Worm (Caenorhabditis elegans) whole organism, L2 larva: ENCODE data around the gene kbp-4.

Source experiments
- C34F6.9 ChIP-seq: fragments of 150-350 bp; optimal IDR thresholded peaks from 2 replicates; lab custom pipeline; 2014; ENCODE audit warnings: missing biosample characterization, missing genetic modification characterization
- F13H6.1 ChIP-seq: sonication (generic microtip); optimal IDR thresholded peaks from 2 replicates; lab custom pipeline; 2016; ENCODE audit warnings: missing genetic modification characterization, missing compliant biosample characterization
- R02D3.7 ChIP-seq: fragments of 150-350 bp; optimal IDR thresholded peaks from 2 replicates; lab custom pipeline; 2014; ENCODE audit warnings: missing biosample characterization, missing genetic modification characterization
- Y55F3AM.14 ChIP-seq: fragments of 200-800 bp; sonication (Bioruptor generic); optimal IDR thresholded peaks from 2 replicates; lab custom pipeline; 2018; ENCODE audit warnings: mild to moderate bottlenecking, missing genetic modification characterization, missing compliant biosample characterization
- ZK546.5 ChIP-seq: sonication (generic microtip); optimal IDR thresholded peaks from 2 replicates; lab custom pipeline; 2017; ENCODE audit warnings: missing biosample characterization, missing genetic modification characterization
- aly-2 ChIP-seq: fragments of 150-350 bp; optimal IDR thresholded peaks from 2 replicates; lab custom pipeline; 2014; ENCODE audit warnings: missing biosample characterization, missing genetic modification characterization
- ama-1 ChIP-seq: fragments of 150-350 bp; optimal IDR thresholded peaks from 2 replicates; lab custom pipeline; 2018; ENCODE audit warnings: inconsistent platforms
- blmp-1 ChIP-seq: sonication (generic microtip); optimal IDR thresholded peaks from 2 replicates; lab custom pipeline; 2017; ENCODE audit warnings: missing genetic modification characterization, mild to moderate bottlenecking, missing compliant biosample characterization, antibody characterized with exemption, moderate library complexity; ENCODE audit not compliant: insufficient read depth
- ceh-16 ChIP-seq: fragments of 150-350 bp; optimal IDR thresholded peaks from 2 replicates; lab custom pipeline; 2014; ENCODE audit warnings: missing biosample characterization, missing genetic modification characterization
- ceh-82 ChIP-seq: fragments of 150-350 bp; optimal IDR thresholded peaks from 2 replicates; lab custom pipeline; 2014; ENCODE audit warnings: missing biosample characterization, missing genetic modification characterization
- crh-2 ChIP-seq: sonication (generic microtip); optimal IDR thresholded peaks from 2 replicates; lab custom pipeline; 2017; ENCODE audit warnings: missing biosample characterization, missing genetic modification characterization
- dmd-4 ChIP-seq: sonication (generic microtip); optimal IDR thresholded peaks from 2 replicates; lab custom pipeline; 2017; ENCODE audit warnings: missing biosample characterization, missing genetic modification characterization
- egl-27 ChIP-seq: sonication (generic microtip); optimal IDR thresholded peaks from 3 replicates; lab custom pipeline; 2017; ENCODE audit warnings: missing biosample characterization, missing genetic modification reagents, missing genetic modification characterization
- elt-1 ChIP-seq: fragments of 150-350 bp; optimal IDR thresholded peaks from 2 replicates; lab custom pipeline; 2014; ENCODE audit warnings: missing biosample characterization, missing genetic modification characterization
- fos-1 ChIP-seq: fragments of 150-350 bp; optimal IDR thresholded peaks from 2 replicates; lab custom pipeline; 2014; ENCODE audit warnings: missing biosample characterization, missing genetic modification characterization
- gmeb-1 ChIP-seq: fragments of 150-350 bp; optimal IDR thresholded peaks from 2 replicates; lab custom pipeline; 2014; ENCODE audit warnings: missing biosample characterization, missing genetic modification characterization
- lin-11 ChIP-seq: fragments of 150-350 bp; sonication (generic microtip); optimal IDR thresholded peaks from 2 replicates; lab custom pipeline; 2014; ENCODE audit warnings: missing biosample characterization, missing genetic modification characterization, inconsistent platforms, mixed read lengths
- lin-13 ChIP-seq: fragments of 150-350 bp; optimal IDR thresholded peaks from 2 replicates; lab custom pipeline; 2014; ENCODE audit warnings: missing biosample characterization, missing genetic modification reagents, missing genetic modification characterization
- lin-39 ChIP-seq: fragments of 150-350 bp; optimal IDR thresholded peaks from 2 replicates; lab custom pipeline; 2014; ENCODE audit warnings: missing biosample characterization, missing genetic modification reagents, missing genetic modification characterization
- lsy-2 ChIP-seq, 2 experiments: fragments of 150-350 bp in 1 of 2; sonication (generic microtip) in 1 of 2; optimal IDR thresholded peaks; 2 replicates each; lab custom pipeline; 2014 to 2017; ENCODE audit warnings: missing biosample characterization in 2 of 2, missing genetic modification characterization in 2 of 2
- mab-5 ChIP-seq: fragments of 150-350 bp; optimal IDR thresholded peaks from 2 replicates; lab custom pipeline; 2014; ENCODE audit warnings: missing biosample characterization, missing genetic modification characterization
- mbf-1 ChIP-seq: sonication (generic microtip); optimal IDR thresholded peaks from 2 replicates; lab custom pipeline; 2017; ENCODE audit warnings: missing biosample characterization, missing genetic modification characterization
- mdl-1 ChIP-seq, 2 experiments: fragments of 150-350 bp in 1 of 2; sonication (generic microtip) in 1 of 2; optimal IDR thresholded peaks; 2 replicates each; lab custom pipeline; 2017; ENCODE audit warnings: missing biosample characterization in 2 of 2, missing genetic modification characterization in 2 of 2
- nhr-10 ChIP-seq: sonication (generic microtip); optimal IDR thresholded peaks from 2 replicates; lab custom pipeline; 2017; ENCODE audit warnings: missing biosample characterization, missing genetic modification characterization
- nhr-11 ChIP-seq: fragments of 150-350 bp; optimal IDR thresholded peaks from 2 replicates; lab custom pipeline; 2014; ENCODE audit warnings: missing biosample characterization, missing genetic modification characterization
- nhr-12 ChIP-seq: fragments of 150-350 bp; optimal IDR thresholded peaks from 2 replicates; lab custom pipeline; 2014; ENCODE audit warnings: missing biosample characterization, missing genetic modification characterization
- nhr-129 ChIP-seq: fragments of 150-350 bp; optimal IDR thresholded peaks from 2 replicates; lab custom pipeline; 2014; ENCODE audit warnings: missing biosample characterization, missing genetic modification characterization
- nhr-21 ChIP-seq: fragments of 150-350 bp; optimal IDR thresholded peaks from 2 replicates; lab custom pipeline; 2014; ENCODE audit warnings: missing biosample characterization, missing genetic modification characterization
- nhr-23 ChIP-seq: fragments of 150-350 bp; optimal IDR thresholded peaks from 2 replicates; lab custom pipeline; 2014; ENCODE audit warnings: missing biosample characterization, missing genetic modification reagents, missing genetic modification characterization
- nhr-237 ChIP-seq: fragments of 150-350 bp; optimal IDR thresholded peaks from 2 replicates; lab custom pipeline; 2014; ENCODE audit warnings: missing biosample characterization, missing genetic modification characterization
- nhr-25 ChIP-seq: fragments of 150-350 bp; sonication (generic microtip); optimal IDR thresholded peaks from 3 replicates; lab custom pipeline; 2014; ENCODE audit warnings: missing biosample characterization, missing genetic modification characterization
- nhr-6 ChIP-seq: fragments of 150-350 bp; optimal IDR thresholded peaks from 2 replicates; lab custom pipeline; 2014; ENCODE audit warnings: missing biosample characterization, missing genetic modification characterization
- nhr-77 ChIP-seq: fragments of 150-350 bp; optimal IDR thresholded peaks from 2 replicates; lab custom pipeline; 2014; ENCODE audit warnings: missing biosample characterization, missing genetic modification characterization
- peb-1 ChIP-seq: fragments of 150-350 bp; optimal IDR thresholded peaks from 2 replicates; lab custom pipeline; 2014; ENCODE audit warnings: missing biosample characterization, missing genetic modification characterization
- sem-4 ChIP-seq: fragments of 150-350 bp; optimal IDR thresholded peaks from 2 replicates; lab custom pipeline; 2014; ENCODE audit warnings: missing biosample characterization, missing genetic modification reagents, missing genetic modification characterization
- skn-1 ChIP-seq: sonication (generic microtip); optimal IDR thresholded peaks from 2 replicates; lab custom pipeline; 2017; ENCODE audit warnings: missing biosample characterization, missing genetic modification characterization
- sma-3 ChIP-seq: sonication (generic microtip); optimal IDR thresholded peaks from 2 replicates; lab custom pipeline; 2016; ENCODE audit warnings: missing genetic modification reagents, missing genetic modification characterization, missing compliant biosample characterization
- sma-9 ChIP-seq, 2 experiments: fragments of 150-350 bp in 1 of 2; sonication (generic microtip) in 1 of 2; optimal IDR thresholded peaks; 2 replicates each; lab custom pipeline; 2014 to 2016; ENCODE audit warnings: missing genetic modification characterization in 2 of 2, mild to moderate bottlenecking in 1 of 2, missing biosample characterization in 1 of 2, missing compliant biosample characterization in 1 of 2, missing genetic modification reagents in 1 of 2, moderate library complexity in 1 of 2
- snpc-4 ChIP-seq: fragments of 150-350 bp; optimal IDR thresholded peaks from 2 replicates; lab custom pipeline; 2014; ENCODE audit warnings: missing biosample characterization, missing genetic modification characterization
- unc-39 ChIP-seq: fragments of 150-350 bp; optimal IDR thresholded peaks from 2 replicates; lab custom pipeline; 2014; ENCODE audit warnings: missing biosample characterization, missing genetic modification characterization
- unc-55 ChIP-seq: fragments of 150-350 bp; sonication (generic microtip); optimal IDR thresholded peaks from 3 replicates; lab custom pipeline; 2014; ENCODE audit warnings: missing biosample characterization, missing genetic modification reagents, missing genetic modification characterization
- unc-62 ChIP-seq: fragments of 150-350 bp; optimal IDR thresholded peaks from 2 replicates; lab custom pipeline; 2014; ENCODE audit warnings: missing biosample characterization, missing genetic modification reagents, missing genetic modification characterization
- zag-1 ChIP-seq: fragments of 150-350 bp; optimal IDR thresholded peaks from 2 replicates; lab custom pipeline; 2014; ENCODE audit warnings: missing biosample characterization, missing genetic modification characterization
- ztf-1 ChIP-seq: fragments of 200-800 bp; sonication (Bioruptor generic); conservative IDR thresholded peaks from 2 replicates; pipeline ENCODE4 v1.3.6; 2022; ENCODE audit warnings: missing genetic modification characterization, missing compliant biosample characterization
- ztf-4 ChIP-seq: fragments of 150-350 bp; optimal IDR thresholded peaks from 2 replicates; lab custom pipeline; 2014; ENCODE audit warnings: missing biosample characterization, missing genetic modification characterization

kbp-4 gene

ce11 chrIII:1080536-1080935, at the start of gene kbp-4, which contains the start of gene rab-18:
kbp-4 (plus strand) TSS chrIII:1080901.
rab-18 (minus strand) TSS chrIII:1080775.
- TF ChIP-seq dmd-4 (tag; lab: Kevin White, UChicago) (peak; percentile 22), gmeb-1 (tag; lab: Kevin White, UChicago) (peak; percentile 98), ama-1 (lab: Kevin White, UChicago) (peak; percentile 77), sma-9 (GFP tag; optimal IDR thresholded peaks at IDR 0.05; lab: Kevin White, UChicago) (peak; percentile 90), sma-9 (tag; optimal IDR thresholded peaks at IDR 0.05; lab: Kevin White, UChicago) (no peak), F13H6.1 (tag; lab: Kevin White, UChicago) (peak; percentile 84), unc-39 (no peak), nhr-12 (tag; lab: Kevin White, UChicago) (no peak), ceh-82 (peak; percentile 77), ceh-16 (tag; lab: Kevin White, UChicago) (peak; percentile 81), unc-55 (peak; percentile 99), aly-2 (tag; lab: Kevin White, UChicago) (no peak), lin-11 (tag; lab: Kevin White, UChicago) (peak; percentile 94), nhr-11 (tag; lab: Kevin White, UChicago) (no peak), nhr-129 (tag; lab: Kevin White, UChicago) (peak; percentile 91), unc-62 (GFP tag; lab: Kevin White, UChicago) (no peak), sma-3 (peak; percentile 97), skn-1 (tag; lab: Kevin White, UChicago) (peak; percentile 80), mdl-1 (tag; optimal IDR thresholded peaks at IDR 0.05; lab: Kevin White, UChicago) (peak; percentile 74 to 90), nhr-237 (tag; lab: Kevin White, UChicago) (peak; percentile 66), blmp-1 (tag; lab: Kevin White, UChicago) (peak; percentile 75), Y55F3AM.14 (peak; percentile 55), nhr-21 (tag; lab: Kevin White, UChicago) (peak; percentile 95), nhr-6 (tag; lab: Kevin White, UChicago) (peak; percentile 92), nhr-77 (no peak), sem-4 (tag; lab: Kevin White, UChicago) (peak; percentile 94), nhr-23 (tag; lab: Kevin White, UChicago) (no peak), lin-39 (no peak), lin-13 (GFP tag; lab: Kevin White, UChicago) (peak; percentile 97), C34F6.9 (tag; lab: Kevin White, UChicago) (peak; percentile 99), nhr-25 (tag; lab: Kevin White, UChicago) (peak; percentile 92), egl-27 (tag; lab: Kevin White, UChicago) (peak; percentile 83), crh-2 (tag; lab: Kevin White, UChicago) (peak; percentile 98), nhr-10 (tag; lab: Kevin White, UChicago) (peak; percentile 32), snpc-4 (tag; lab: Kevin White, UChicago) (peak; percentile 72), elt-1 (tag; lab: Kevin White, UChicago) (no peak), peb-1 (no peak), zag-1 (peak; percentile 70), ZK546.5 (peak; percentile 64), R02D3.7 (tag; lab: Kevin White, UChicago) (peak; percentile 31), mab-5 (tag; lab: Kevin White, UChicago) (peak; percentile 87), ztf-1 (GFP tag; lab: Robert Waterston, UW) (no peak), fos-1 (tag; lab: Kevin White, UChicago) (peak; percentile 92), ztf-4 (peak; percentile 95), lsy-2 (tag; optimal IDR thresholded peaks at IDR 0.05; lab: Kevin White, UChicago) (peak; percentile 87 to 97), mbf-1 (tag; lab: Kevin White, UChicago) (no peak)

- no peak for TF ChIP-seq nhr-129 (tag; lab: Kevin White, UChicago)
- TF ChIP-seq unc-55 = no peak
- TF ChIP-seq nhr-23 (tag; lab: Kevin White, UChicago) = no peak
- TF ChIP-seq mdl-1 (tag; optimal IDR thresholded peaks at IDR 0.05; lab: Kevin White, UChicago) = no peak
- TF ChIP-seq ama-1 (lab: Kevin White, UChicago) = no peak
- TF ChIP-seq sem-4 (tag; lab: Kevin White, UChicago) = no peak
- TF ChIP-seq nhr-11 (tag; lab: Kevin White, UChicago) = no peak
- no peak for TF ChIP-seq F13H6.1 (tag; lab: Kevin White, UChicago)
- TF ChIP-seq lin-11 (tag; lab: Kevin White, UChicago) = no peak
- no peak for TF ChIP-seq gmeb-1 (tag; lab: Kevin White, UChicago)
- no peak for TF ChIP-seq ceh-82
- no peak for TF ChIP-seq lin-39
- TF ChIP-seq ceh-16 (tag; lab: Kevin White, UChicago) = no peak
- TF ChIP-seq aly-2 (tag; lab: Kevin White, UChicago) = no peak
- TF ChIP-seq lin-13 (GFP tag; lab: Kevin White, UChicago) = no peak
- TF ChIP-seq crh-2 (tag; lab: Kevin White, UChicago) = no peak
- TF ChIP-seq skn-1 (tag; lab: Kevin White, UChicago) = no peak
- TF ChIP-seq mab-5 (tag; lab: Kevin White, UChicago) = no peak
Observed at ce11 chrIII:1030965-1031364, 49.7 kb upstream of the kbp-4 start, which contains the start of the genes clc-26 and E_BE45912.2. clc-26 (minus strand) TSS chrIII:1031065. E_BE45912.2 (minus strand) TSS chrIII:1031103.
